Worm (Caenorhabditis elegans): ENCODE measurements around the gene R01H2.4.

DNA sequence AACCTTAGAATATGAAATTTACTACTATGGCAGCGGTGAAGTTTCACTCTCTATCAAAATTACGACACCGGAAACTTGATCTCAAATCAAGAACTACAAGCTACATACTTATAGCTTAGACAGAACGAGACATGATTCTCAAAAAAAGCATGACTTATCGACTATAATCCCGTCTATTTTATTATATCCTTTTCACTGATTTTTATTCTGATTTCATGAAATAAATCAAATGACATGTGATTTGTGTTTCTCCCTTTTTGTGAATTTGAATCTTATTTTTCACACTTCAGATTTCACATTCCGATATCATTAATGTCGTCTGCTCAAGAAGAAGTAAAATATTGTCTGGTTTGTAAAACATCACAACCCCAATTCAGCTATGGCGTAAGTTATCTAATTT, 35.9 kb upstream of the R01H2.4 start, which contains the start of gene ZK418.11:
- TF ChIP-seq nhr-11 (tag; optimal IDR thresholded peaks at IDR 0.05) (no peak), aly-2 (tag; optimal IDR thresholded peaks at IDR 0.05) (no peak), nhr-25 (tag; optimal IDR thresholded peaks at IDR 0.05) (no peak), ZK546.5 (tag; optimal IDR thresholded peaks at IDR 0.05) (no peak), mbf-1 (tag; optimal IDR thresholded peaks at IDR 0.05) (no peak), nhr-6 (tag; optimal IDR thresholded peaks at IDR 0.05) (no peak), alr-1 (tag; optimal IDR thresholded peaks at IDR 0.05) (no peak), lin-13 (GFP tag; optimal IDR thresholded peaks at IDR 0.05) (no peak)
